Worm (Caenorhabditis elegans) whole organism, L1 larva: ENCODE results near the gene srxa-11.

Source experiments
- lin-39 ChIP-seq: fragments of 150-350 bp; optimal IDR thresholded peaks from 2 replicates; lab custom pipeline; 2014; ENCODE audit warnings: missing biosample characterization, missing genetic modification reagents, missing genetic modification characterization
- lir-3 ChIP-seq: sonication (generic microtip); optimal IDR thresholded peaks from 2 replicates; lab custom pipeline; 2016; ENCODE audit warnings: mild to moderate bottlenecking, missing genetic modification characterization, moderate library complexity, missing compliant biosample characterization; ENCODE audit not compliant: poor library complexity
- sptf-1 ChIP-seq: fragments of 150-350 bp; optimal IDR thresholded peaks from 2 replicates; lab custom pipeline; 2014; ENCODE audit warnings: missing biosample characterization, missing genetic modification characterization
- unc-86 ChIP-seq: sonication (generic microtip); optimal IDR thresholded peaks from 2 replicates; lab custom pipeline; 2016; ENCODE audit warnings: missing genetic modification characterization, missing compliant biosample characterization
- zag-1 ChIP-seq: fragments of 150-350 bp; optimal IDR thresholded peaks from 2 replicates; lab custom pipeline; 2014; ENCODE audit warnings: missing biosample characterization, missing genetic modification characterization

- no peak for TF ChIP-seq sptf-1 (tag; lab: Kevin White, UChicago)
- TF ChIP-seq lir-3 = no peak
- TF ChIP-seq unc-86 (tag; lab: Kevin White, UChicago) = no peak
- TF ChIP-seq lin-39 = no peak
- TF ChIP-seq zag-1 = no peak
Observed at ce11 chrV:13880607-13881006, 43.3 kb upstream of the srxa-11 start, which contains the start of gene T22G5.3.
